Fruit fly (Drosophila melanogaster) whole organism, embryonic: ENCODE results near the gene CG34056.

Source experiments
- Bdp1 ChIP-seq: fragments of 200-800 bp; sonication (Bioruptor generic); optimal IDR thresholded peaks from 3 replicates; lab custom pipeline; 2016; ENCODE audit warnings: missing biosample characterization, missing genetic modification characterization
- CG10321 ChIP-seq: fragments of 200-800 bp; sonication (Bioruptor generic); IDR thresholded peaks from 2 replicates; pipeline ENCODE4 v1.3.6; 2022; ENCODE audit warnings: missing biosample characterization, missing genetic modification characterization
- CG12659 ChIP-seq: fragments of 200-800 bp; sonication (Bioruptor generic); optimal IDR thresholded peaks from 3 replicates; lab custom pipeline; 2017; ENCODE audit warnings: mild to moderate bottlenecking, missing biosample characterization, missing genetic modification reagents, missing genetic modification characterization
- CG16779 ChIP-seq: fragments of 200-800 bp; sonication (Bioruptor generic); IDR thresholded peaks from 2 replicates; pipeline ENCODE4 v1.3.6; 2022; ENCODE audit warnings: missing biosample characterization, missing genetic modification characterization
- CG17829 ChIP-seq: fragments of 200-800 bp; optimal IDR thresholded peaks from 2 replicates; lab custom pipeline; 2019; ENCODE audit warnings: missing biosample characterization, mild to moderate bottlenecking, missing genetic modification characterization, moderate library complexity
- CG17912 ChIP-seq: fragments of 200-800 bp; sonication (Bioruptor generic); optimal IDR thresholded peaks from 2 replicates; lab custom pipeline; 2018; ENCODE audit warnings: missing biosample characterization, mild to moderate bottlenecking, missing genetic modification characterization
- CG18599 ChIP-seq: fragments of 200-800 bp; sonication (Bioruptor generic); optimal IDR thresholded peaks from 3 replicates; lab custom pipeline; 2017; ENCODE audit warnings: missing biosample characterization, missing genetic modification characterization, mild to moderate bottlenecking, moderate library complexity, missing genetic modification reagents
- CG30403 ChIP-seq: fragments of 200-800 bp; sonication (Bioruptor generic); optimal IDR thresholded peaks from 3 replicates; lab custom pipeline; 2016; ENCODE audit warnings: missing biosample characterization, missing genetic modification characterization
- CG31441 ChIP-seq: fragments of 200-800 bp; sonication (Bioruptor generic); IDR thresholded peaks from 2 replicates; pipeline ENCODE4 v1.3.6; 2022; ENCODE audit warnings: missing biosample characterization, missing genetic modification characterization
- CG3163 ChIP-seq: fragments of 200-800 bp; sonication (Bioruptor generic); optimal IDR thresholded peaks from 3 replicates; lab custom pipeline; 2016; ENCODE audit warnings: missing biosample characterization, missing genetic modification characterization
- CG32772 ChIP-seq: fragments of 200-800 bp; sonication (Bioruptor generic); IDR thresholded peaks from 2 replicates; pipeline ENCODE4 v1.3.6; 2022; ENCODE audit warnings: missing biosample characterization, missing genetic modification characterization
- CG3407 ChIP-seq: fragments of 200-800 bp; sonication (Bioruptor generic); optimal IDR thresholded peaks from 2 replicates; lab custom pipeline; 2018; ENCODE audit warnings: missing biosample characterization, mild to moderate bottlenecking, missing genetic modification characterization
- CG34376 ChIP-seq: fragments of 200-800 bp; sonication (Bioruptor generic); optimal IDR thresholded peaks from 2 replicates; lab custom pipeline; 2018; ENCODE audit warnings: missing biosample characterization, mild to moderate bottlenecking, missing genetic modification characterization
- CG43689 ChIP-seq: fragments of 200-800 bp; sonication (Bioruptor generic); IDR thresholded peaks from 2 replicates; pipeline ENCODE4 v1.3.6; 2022; ENCODE audit warnings: missing biosample characterization, missing genetic modification characterization
- CG4730 ChIP-seq: fragments of 200-800 bp; sonication (Bioruptor generic); IDR thresholded peaks from 2 replicates; pipeline ENCODE4 v1.3.6; 2022; ENCODE audit warnings: missing biosample characterization, missing genetic modification characterization
- CG4854 ChIP-seq: fragments of 200-800 bp; sonication (Bioruptor generic); optimal IDR thresholded peaks from 2 replicates; lab custom pipeline; 2016; ENCODE audit warnings: missing biosample characterization, missing genetic modification characterization, inconsistent platforms
- CG6175 ChIP-seq: fragments of 200-800 bp; sonication (Bioruptor generic); IDR thresholded peaks from 3 replicates; pipeline ENCODE4 v1.3.6; 2022; ENCODE audit warnings: missing biosample characterization, missing genetic modification characterization
- CG7271 ChIP-seq: fragments of 200-800 bp; sonication (Bioruptor generic); optimal IDR thresholded peaks from 2 replicates; lab custom pipeline; 2018; ENCODE audit warnings: missing biosample characterization, mild to moderate bottlenecking, missing genetic modification characterization, moderate library complexity
- CG8290 ChIP-seq, 3 experiments: fragments of 200-800 bp; sonication (Bioruptor generic); optimal IDR thresholded peaks; 2 replicates each; lab custom pipeline; 2016 to 2019; ENCODE audit warnings: missing biosample characterization in 3 of 3, missing genetic modification characterization in 3 of 3, mild to moderate bottlenecking in 2 of 3, moderate library complexity in 1 of 3
- CG8478 ChIP-seq: fragments of >200 bp; optimal IDR thresholded peaks from 2 replicates; lab custom pipeline; 2018
- Fer2 ChIP-seq: fragments of 200-800 bp; sonication (Bioruptor generic); optimal IDR thresholded peaks from 2 replicates; lab custom pipeline; 2018; ENCODE audit warnings: missing biosample characterization, mild to moderate bottlenecking, missing genetic modification characterization, moderate library complexity
- Fer3 ChIP-seq: fragments of 200-800 bp; sonication (Bioruptor generic); optimal IDR thresholded peaks from 2 replicates; lab custom pipeline; 2018; ENCODE audit warnings: missing biosample characterization, mild to moderate bottlenecking, missing genetic modification characterization, moderate library complexity
- GATAe ChIP-seq: fragments of 200-800 bp; sonication (Bioruptor generic); conservative IDR thresholded peaks from 2 replicates; pipeline ENCODE4 v1.3.6; 2022; ENCODE audit warnings: missing biosample characterization, missing genetic modification characterization
- Hey ChIP-seq: fragments of 200-800 bp; sonication (Bioruptor generic); optimal IDR thresholded peaks from 3 replicates; lab custom pipeline; 2018; ENCODE audit warnings: missing biosample characterization, mild to moderate bottlenecking, missing genetic modification characterization
- HmgZ ChIP-seq: fragments of 200-800 bp; sonication (Bioruptor generic); optimal IDR thresholded peaks from 2 replicates; lab custom pipeline; 2018; ENCODE audit warnings: missing biosample characterization, mild to moderate bottlenecking, missing genetic modification characterization
- MBD-R2 ChIP-seq: fragments of 200-800 bp; sonication (Bioruptor generic); IDR thresholded peaks from 2 replicates; pipeline ENCODE4 v1.3.6; 2022; ENCODE audit warnings: missing biosample characterization, missing genetic modification characterization
- Mes4 ChIP-seq: fragments of 200-800 bp; sonication (Bioruptor generic); optimal IDR thresholded peaks from 2 replicates; lab custom pipeline; 2016; ENCODE audit warnings: missing biosample characterization, missing genetic modification characterization
- NFAT ChIP-seq: fragments of 200-800 bp; sonication (Bioruptor generic); IDR thresholded peaks from 2 replicates; pipeline ENCODE4 v1.3.6; 2022; ENCODE audit warnings: missing biosample characterization, missing genetic modification characterization
- NK7.1 ChIP-seq: fragments of 200-800 bp; sonication (Bioruptor generic); optimal IDR thresholded peaks from 3 replicates; lab custom pipeline; 2016; ENCODE audit warnings: missing biosample characterization, missing genetic modification characterization
- Opbp ChIP-seq: fragments of 200-800 bp; sonication (Bioruptor generic); IDR thresholded peaks from 3 replicates; pipeline ENCODE4 v1.3.6; 2022; ENCODE audit warnings: missing biosample characterization, missing genetic modification characterization; ENCODE audit not compliant: partially characterized antibody
- Poxn ChIP-seq: fragments of 200-800 bp; sonication (Bioruptor generic); IDR thresholded peaks from 2 replicates; pipeline ENCODE4 v1.3.6; 2022; ENCODE audit warnings: missing biosample characterization, missing genetic modification characterization
- Six4 ChIP-seq: fragments of 200-800 bp; sonication (Bioruptor generic); optimal IDR thresholded peaks from 2 replicates; lab custom pipeline; 2016; ENCODE audit warnings: missing biosample characterization, missing genetic modification characterization
- TFAM ChIP-seq: fragments of 200-800 bp; sonication (Bioruptor generic); optimal IDR thresholded peaks from 2 replicates; lab custom pipeline; 2017; ENCODE audit warnings: missing biosample characterization, missing genetic modification characterization, inconsistent platforms
- Trl ChIP-seq, 3 experiments: fragments of >200 bp in 2 of 3; fragments of 200-800 bp in 1 of 3; sonication (Bioruptor generic) in 1 of 3; optimal IDR thresholded peaks; 2 replicates in 1 of 3; 3 replicates in 2 of 3; lab custom pipeline; 2016 to 2017; ENCODE audit warnings: missing biosample characterization in 1 of 3, missing genetic modification characterization in 1 of 3
- chinmo ChIP-seq: fragments of 200-800 bp; sonication (Bioruptor generic); IDR thresholded peaks from 4 replicates; pipeline ENCODE4 v1.3.6; 2022; ENCODE audit warnings: missing biosample characterization, missing genetic modification characterization; ENCODE audit not compliant: partially characterized antibody
- chm ChIP-seq: fragments of 200-800 bp; sonication (Bioruptor generic); IDR thresholded peaks from 2 replicates; pipeline ENCODE4 v1.3.6; 2022; ENCODE audit warnings: missing biosample characterization, missing genetic modification characterization
- crol ChIP-seq: fragments of 200-800 bp; sonication (Bioruptor generic); IDR thresholded peaks from 2 replicates; pipeline ENCODE4 v1.3.6; 2022; ENCODE audit warnings: missing biosample characterization, missing genetic modification characterization
- fru ChIP-seq: fragments of >200 bp; optimal IDR thresholded peaks from 2 replicates; lab custom pipeline; 2017
- gfzf ChIP-seq: fragments of 200-800 bp; sonication (Bioruptor generic); optimal IDR thresholded peaks from 2 replicates; lab custom pipeline; 2016; ENCODE audit warnings: missing biosample characterization, mild to moderate bottlenecking, missing genetic modification characterization, moderate library complexity
- gsb-n ChIP-seq: fragments of 200-800 bp; sonication (Bioruptor generic); optimal IDR thresholded peaks from 3 replicates; lab custom pipeline; 2018; ENCODE audit warnings: missing biosample characterization, mild to moderate bottlenecking, missing genetic modification characterization
- her ChIP-seq: fragments of 200-800 bp; sonication (Bioruptor generic); optimal IDR thresholded peaks from 2 replicates; lab custom pipeline; 2016; ENCODE audit warnings: missing biosample characterization, missing genetic modification characterization
- lab ChIP-seq: fragments of 200-800 bp; sonication (Bioruptor generic); optimal IDR thresholded peaks from 3 replicates; lab custom pipeline; 2017; ENCODE audit warnings: missing biosample characterization, missing genetic modification characterization, mild to moderate bottlenecking, moderate library complexity, missing genetic modification reagents
- mirr ChIP-seq: fragments of 200-800 bp; sonication (Bioruptor generic); optimal IDR thresholded peaks from 3 replicates; lab custom pipeline; 2018; ENCODE audit warnings: missing biosample characterization, mild to moderate bottlenecking, missing genetic modification characterization
- sim ChIP-seq: fragments of 200-800 bp; sonication (Bioruptor generic); IDR thresholded peaks from 2 replicates; pipeline ENCODE4 v1.3.6; 2022; ENCODE audit warnings: missing biosample characterization, missing genetic modification characterization
- stc ChIP-seq: fragments of 200-800 bp; sonication (Bioruptor generic); IDR thresholded peaks from 2 replicates; pipeline ENCODE4 v1.3.6; 2022; ENCODE audit warnings: missing biosample characterization, missing genetic modification characterization
- tll ChIP-seq, 2 experiments: fragments of 200-800 bp in 1 of 2; fragments of >200 bp in 1 of 2; sonication (Bioruptor generic) in 1 of 2; optimal IDR thresholded peaks; 2 replicates each; lab custom pipeline; 2017 to 2019; ENCODE audit warnings: missing biosample characterization in 2 of 2, missing genetic modification characterization in 2 of 2, mild to moderate bottlenecking in 1 of 2, moderate library complexity in 1 of 2
- trh ChIP-seq: fragments of 200-800 bp; sonication (Bioruptor generic); optimal IDR thresholded peaks from 2 replicates; lab custom pipeline; 2016; ENCODE audit warnings: missing biosample characterization, missing genetic modification characterization
- vnd ChIP-seq: fragments of 200-800 bp; sonication (Bioruptor generic); IDR thresholded peaks from 3 replicates; pipeline ENCODE4 v1.3.6; 2022; ENCODE audit warnings: missing biosample characterization, missing genetic modification characterization; ENCODE audit not compliant: partially characterized antibody
- zen2 ChIP-seq: fragments of 200-800 bp; sonication (Bioruptor generic); IDR thresholded peaks from 3 replicates; pipeline ENCODE4 v1.3.6; 2022; ENCODE audit warnings: missing biosample characterization, missing genetic modification characterization; ENCODE audit not compliant: partially characterized antibody

CG34056 gene

dm6 chr3L:876656-877055 lies 19.1 kb upstream of the CG34056 start (continued):
- TF ChIP-seq chinmo (GFP tag; lab: Robert Waterston, UW): 0 out of 4 replicates have a peak, but pooled peaks have one; percentile 5
- no peak for TF ChIP-seq Opbp (GFP tag; lab: Robert Waterston, UW)
- peak; percentile 46; the same call in 1 of the 2 replicates for TF ChIP-seq GATAe (GFP tag; lab: Robert Waterston, UW)
- no peak for TF ChIP-seq Six4 (GFP tag; lab: Kevin White, UChicago)
- TF ChIP-seq Bdp1 (GFP tag; lab: Kevin White, UChicago): no peak
- no peak for TF ChIP-seq CG6175 (GFP tag; lab: Robert Waterston, UW)
- TF ChIP-seq CG34376 (GFP tag; lab: Kevin White, UChicago): peak; percentile 85
- TF ChIP-seq CG18599 (GFP tag; lab: Kevin White, UChicago): peak; percentile 25
- TF ChIP-seq CG17912 (GFP tag; lab: Kevin White, UChicago): peak; percentile 14
- peak; percentile 62 for TF ChIP-seq lab (GFP tag; lab: Kevin White, UChicago)
- TF ChIP-seq CG3407 (GFP tag; lab: Kevin White, UChicago): no peak
- peak; percentile 83 for TF ChIP-seq mirr
- TF ChIP-seq vnd (GFP tag; lab: Robert Waterston, UW): peak; percentile 55; the same call in 2 of the 3 replicates
- 0 out of 2 replicates have a peak, but pooled peaks have one; percentile 15 for TF ChIP-seq CG16779 (GFP tag; lab: Robert Waterston, UW)
- peak; percentile 4 for TF ChIP-seq Hey (tag; lab: Kevin White, UChicago)
- peak; percentile 7 for TF ChIP-seq HmgZ (tag; lab: Kevin White, UChicago)
- no peak for TF ChIP-seq CG30403
- 0 out of 2 replicates have a peak, but pooled peaks have one; percentile 18 for TF ChIP-seq stc (GFP tag; lab: Robert Waterston, UW)

dm6 chr3L:880851-881250 lies 14.9 kb upstream of the CG34056 start:
- no peak for TF ChIP-seq NFAT (GFP tag; lab: Robert Waterston, UW)
- no peak for TF ChIP-seq Fer2
- TF ChIP-seq CG10321 (GFP tag; lab: Robert Waterston, UW): no peak
- TF ChIP-seq CG12659 (GFP tag; lab: Kevin White, UChicago): no peak
- TF ChIP-seq Fer3: no peak
- TF ChIP-seq CG32772 (GFP tag; lab: Robert Waterston, UW): no peak
- no peak for TF ChIP-seq MBD-R2 (GFP tag; lab: Robert Waterston, UW)
- TF ChIP-seq tll (GFP tag; optimal IDR thresholded peaks at IDR 0.05; lab: Kevin White, UChicago): no peak
- TF ChIP-seq TFAM: no peak
- TF ChIP-seq her (GFP tag; lab: Kevin White, UChicago): no peak
- no peak for TF ChIP-seq CG7271
- TF ChIP-seq Poxn (GFP tag; lab: Robert Waterston, UW): no peak
- TF ChIP-seq zen2: 0 out of 3 replicates have a peak, but pooled peaks have one; percentile 16
- no peak for TF ChIP-seq CG4730 (GFP tag; lab: Robert Waterston, UW)
- TF ChIP-seq CG4854 (GFP tag; lab: Kevin White, UChicago): no peak
- no peak for TF ChIP-seq sim (GFP tag; lab: Robert Waterston, UW)
- no peak for TF ChIP-seq NK7.1
- 0 out of 2 replicates have a peak, but pooled peaks have one; percentile 18 for TF ChIP-seq chm (GFP tag; lab: Robert Waterston, UW)
- no peak for TF ChIP-seq trh (GFP tag; lab: Kevin White, UChicago)
- TF ChIP-seq gfzf (GFP tag; lab: Kevin White, UChicago): no peak
- TF ChIP-seq fru (lab: Kevin White, UChicago): no peak
- TF ChIP-seq stc (GFP tag; lab: Robert Waterston, UW): no peak
- peak; percentile 73; the same call in 3 of the 4 replicates for TF ChIP-seq chinmo (GFP tag; lab: Robert Waterston, UW)
- TF ChIP-seq gsb-n (tag; lab: Kevin White, UChicago): no peak
- no peak for TF ChIP-seq CG17829 (tag; lab: Kevin White, UChicago)
- no peak for TF ChIP-seq CG43689
- TF ChIP-seq CG8290 (GFP tag; optimal IDR thresholded peaks at IDR 0.05; lab: Kevin White, UChicago): no peak
- peak in 1 of 2 experiments; percentile 37 for TF ChIP-seq CG8290 (tag; optimal IDR thresholded peaks at IDR 0.05; lab: Kevin White, UChicago)
- TF ChIP-seq CG31441 (GFP tag; lab: Robert Waterston, UW): no peak
- TF ChIP-seq CG8478 (lab: Kevin White, UChicago): no peak
- TF ChIP-seq CG3163 (GFP tag; lab: Kevin White, UChicago): peak; percentile 50
- peak; percentile 58 for TF ChIP-seq crol (GFP tag; lab: Robert Waterston, UW)
- TF ChIP-seq Mes4: no peak
- TF ChIP-seq Trl (optimal IDR thresholded peaks at IDR 0.05; lab: Kevin White, UChicago): peak; percentile 79 to 83
- no peak for TF ChIP-seq Trl (GFP tag; optimal IDR thresholded peaks at IDR 0.05; lab: Kevin White, UChicago)
